Fruit fly (Drosophila melanogaster): ENCODE measurements around the gene Adk1.

The Adk1 gene

DNA sequence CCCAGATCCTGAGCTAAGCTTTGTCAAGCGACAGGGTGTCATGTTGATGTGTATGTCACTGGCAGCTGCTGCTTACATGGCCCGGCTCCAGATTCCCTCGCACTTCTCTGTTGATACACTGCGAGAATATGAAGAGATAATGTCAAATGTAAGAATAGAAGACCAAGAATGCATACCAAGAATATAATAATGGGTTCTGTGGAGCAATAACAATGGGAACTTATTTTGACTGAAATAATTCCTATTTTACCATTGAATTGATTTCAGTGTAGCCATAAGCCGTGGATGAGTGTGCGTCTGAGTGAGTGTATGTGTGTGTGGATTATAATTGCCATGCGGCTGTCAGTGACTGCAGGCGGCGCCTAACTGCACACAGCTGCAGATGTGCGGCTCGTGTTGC, 1.6 kb upstream of the Adk1 start:
- TF ChIP-seq CG11902 (GFP tag; optimal IDR thresholded peaks at IDR 0.05): no peak
- TF ChIP-seq pdm3 (GFP tag; optimal IDR thresholded peaks at IDR 0.05): peak; percentile 41
- peak; percentile 16 for TF ChIP-seq Hr39 (GFP tag; optimal IDR thresholded peaks at IDR 0.05)
- TF ChIP-seq CG11294 (GFP tag; IDR thresholded peaks at IDR 0.05): no peak
- no peak for TF ChIP-seq vri (GFP tag; optimal IDR thresholded peaks at IDR 0.05)
- no peak for TF ChIP-seq CG1621 (tag; optimal IDR thresholded peaks at IDR 0.05)
- no peak for TF ChIP-seq svp (GFP tag)
- no peak for TF ChIP-seq CG8119 (GFP tag; IDR thresholded peaks at IDR 0.05)
- peak; percentile 20 for TF ChIP-seq achi (GFP tag; optimal IDR thresholded peaks at IDR 0.05)
- peak; percentile 47 for TF ChIP-seq CG10631 (GFP tag; optimal IDR thresholded peaks at IDR 0.05)
- peak; percentile 23 for TF ChIP-seq Met (GFP tag; optimal IDR thresholded peaks at IDR 0.05)
- TF ChIP-seq Eip75B (GFP tag; optimal IDR thresholded peaks at IDR 0.05): peak; percentile 38
- TF ChIP-seq dsx (GFP tag; optimal IDR thresholded peaks at IDR 0.05; ENCODE audit: poor library complexity, severe bottlenecking): no peak
- peak in 1 of 2 experiments; percentile 17 for TF ChIP-seq ss (GFP tag; optimal IDR thresholded peaks at IDR 0.05)
- TF ChIP-seq CG6163 (GFP tag; IDR thresholded peaks at IDR 0.05): peak; percentile 46; the same call in 1 of the 3 replicates
- no peak for TF ChIP-seq Eip78C (GFP tag)
- TF ChIP-seq Ets96B (tag; optimal IDR thresholded peaks at IDR 0.05): peak; percentile 43
- no peak for TF ChIP-seq lz (GFP tag; optimal IDR thresholded peaks at IDR 0.05)
- TF ChIP-seq fd85E (GFP tag; optimal IDR thresholded peaks at IDR 0.05): no peak
- TF ChIP-seq CG8632 (GFP tag; optimal IDR thresholded peaks at IDR 0.05): peak; percentile 1
- no peak for TF ChIP-seq Sox14 (GFP tag; optimal IDR thresholded peaks at IDR 0.05)
- TF ChIP-seq topi (GFP tag; optimal IDR thresholded peaks at IDR 0.05): no peak
- no peak for TF ChIP-seq Gug (GFP tag; IDR thresholded peaks at IDR 0.05)
- TF ChIP-seq CG7368 (GFP tag; optimal IDR thresholded peaks at IDR 0.05): no peak
- no peak for TF ChIP-seq Lpt (GFP tag; optimal IDR thresholded peaks at IDR 0.05)
- TF ChIP-seq acj6 (GFP tag; optimal IDR thresholded peaks at IDR 0.05): peak; percentile 10
- no peak for TF ChIP-seq fkh (GFP tag; optimal IDR thresholded peaks at IDR 0.05)
- no peak for TF ChIP-seq CG3919 (GFP tag; optimal IDR thresholded peaks at IDR 0.05)
- peak; percentile 38 for TF ChIP-seq CG10669 (GFP tag; optimal IDR thresholded peaks at IDR 0.05)
- no peak for TF ChIP-seq cyc (GFP tag; optimal IDR thresholded peaks at IDR 0.05)
- no peak for TF ChIP-seq CG34406 (GFP tag; optimal IDR thresholded peaks at IDR 0.05)
- TF ChIP-seq CG32006 (GFP tag; optimal IDR thresholded peaks at IDR 0.05): peak; percentile 47
- no peak for TF ChIP-seq CG6792 (GFP tag; optimal IDR thresholded peaks at IDR 0.05)
- peak; percentile 12 for TF ChIP-seq spab (GFP tag; optimal IDR thresholded peaks at IDR 0.05)
- no peak for TF ChIP-seq CG6854 (GFP tag; optimal IDR thresholded peaks at IDR 0.05)
- no peak for TF ChIP-seq CG9139 (GFP tag; optimal IDR thresholded peaks at IDR 0.05)
- TF ChIP-seq Blimp-1 (GFP tag; optimal IDR thresholded peaks at IDR 0.05): no peak
- no peak for TF ChIP-seq CG8319 (GFP tag; optimal IDR thresholded peaks at IDR 0.05)
- TF ChIP-seq salr (GFP tag; optimal IDR thresholded peaks at IDR 0.05): no peak
- no peak for TF ChIP-seq CG31627 (GFP tag; optimal IDR thresholded peaks at IDR 0.05)
- peak; percentile 63; the same call in 2 of the 3 replicates for TF ChIP-seq eg (GFP tag; IDR thresholded peaks at IDR 0.05)
- TF ChIP-seq Sox102F (GFP tag; optimal IDR thresholded peaks at IDR 0.05): no peak
- no peak for TF ChIP-seq Eip93F (GFP tag; optimal IDR thresholded peaks at IDR 0.05)
- no peak for TF ChIP-seq dac (GFP tag; optimal IDR thresholded peaks at IDR 0.05)
- TF ChIP-seq esn (GFP tag; optimal IDR thresholded peaks at IDR 0.05): no peak
- no peak for TF ChIP-seq CG11762 (GFP tag; optimal IDR thresholded peaks at IDR 0.05; ENCODE audit: insufficient read depth)
- TF ChIP-seq Sox15 (GFP tag; optimal IDR thresholded peaks at IDR 0.05): no peak
- TF ChIP-seq CG3032 (tag; optimal IDR thresholded peaks at IDR 0.05): no peak
- no peak for TF ChIP-seq Smox (GFP tag; optimal IDR thresholded peaks at IDR 0.05)
- TF ChIP-seq Hr4 (GFP tag; optimal IDR thresholded peaks at IDR 0.05): peak; percentile 17
- no peak for TF ChIP-seq CG16779 (tag; optimal IDR thresholded peaks at IDR 0.05)
- TF ChIP-seq net (GFP tag; optimal IDR thresholded peaks at IDR 0.05): no peak
- TF ChIP-seq CG4318 (GFP tag; optimal IDR thresholded peaks at IDR 0.05): no peak

Data from whole organism, prepupa.